Worm (Caenorhabditis elegans): ENCODE measurements around the gene Y59E9AL.36.
"Not testable (repeated sequence)": the region's sequence is repeated elsewhere in the genome, so short reads cannot be mapped to it uniquely, and the experiment has no call there.

Y59E9AL.36 gene

ce11 chrIV:5230530-5230929 lies 21.2 kb upstream of the Y59E9AL.36 start, which contains the start of gene thn-5:
Gene thn-5, plus strand, starts transcription at chrIV:5230830.
- no peak for TF ChIP-seq unc-62 (GFP tag; optimal IDR thresholded peaks at IDR 0.05)
- no peak for TF ChIP-seq fos-1 (tag; optimal IDR thresholded peaks at IDR 0.05)
- TF ChIP-seq nhr-77 (tag; optimal IDR thresholded peaks at IDR 0.05) = no peak
- TF ChIP-seq dmd-4 (tag; optimal IDR thresholded peaks at IDR 0.05) = no peak
- no peak for TF ChIP-seq sma-9 (GFP tag; optimal IDR thresholded peaks at IDR 0.05)
- TF ChIP-seq sma-9 (tag; optimal IDR thresholded peaks at IDR 0.05) = no peak
- no peak for TF ChIP-seq unc-39 (tag; optimal IDR thresholded peaks at IDR 0.05)
- no peak for TF ChIP-seq elt-1 (tag; optimal IDR thresholded peaks at IDR 0.05)
- TF ChIP-seq F13H6.1 (tag; optimal IDR thresholded peaks at IDR 0.05) = no peak
- TF ChIP-seq ceh-16 (tag; optimal IDR thresholded peaks at IDR 0.05) = no peak

- TF ChIP-seq fos-1 (tag; optimal IDR thresholded peaks at IDR 0.05) (no peak), ZK546.5 (tag; optimal IDR thresholded peaks at IDR 0.05) (no peak)
These were observed 19.3 kb upstream of the Y59E9AL.36 start, which contains the start of gene thn-6 for ce11 chrIV:5228619-5229018. Gene thn-6, plus strand, starts transcription at chrIV:5228919.

DNA sequence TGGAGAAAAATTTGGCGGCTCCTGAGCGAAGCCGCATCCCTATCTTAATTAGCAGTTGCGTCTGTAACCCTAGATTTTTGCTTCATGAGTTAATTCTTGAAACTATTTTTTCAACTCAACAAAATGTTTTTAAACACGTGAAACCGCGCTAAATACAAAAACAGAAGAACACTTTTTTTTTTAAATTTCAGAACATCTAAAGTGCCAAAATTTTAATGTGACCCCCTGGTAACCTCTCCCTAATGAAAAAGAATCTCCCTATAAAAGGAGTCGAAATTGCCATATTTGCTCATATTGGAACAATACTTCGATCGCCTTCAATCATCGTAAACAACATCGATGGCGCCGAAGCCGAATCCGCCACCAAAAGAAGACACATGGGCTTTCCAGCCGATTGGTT lies 17.3 kb upstream of the Y59E9AL.36 start, which contains the start of gene nsph-4.1:
nsph-4.1 (plus strand) TSS at position 301 of the 400 bp plus-strand sequence.
- not testable (repeated sequence) for TF ChIP-seq nhr-6, R02D3.7, gmeb-1 (tag; optimal IDR thresholded peaks at IDR 0.05)

DNA sequence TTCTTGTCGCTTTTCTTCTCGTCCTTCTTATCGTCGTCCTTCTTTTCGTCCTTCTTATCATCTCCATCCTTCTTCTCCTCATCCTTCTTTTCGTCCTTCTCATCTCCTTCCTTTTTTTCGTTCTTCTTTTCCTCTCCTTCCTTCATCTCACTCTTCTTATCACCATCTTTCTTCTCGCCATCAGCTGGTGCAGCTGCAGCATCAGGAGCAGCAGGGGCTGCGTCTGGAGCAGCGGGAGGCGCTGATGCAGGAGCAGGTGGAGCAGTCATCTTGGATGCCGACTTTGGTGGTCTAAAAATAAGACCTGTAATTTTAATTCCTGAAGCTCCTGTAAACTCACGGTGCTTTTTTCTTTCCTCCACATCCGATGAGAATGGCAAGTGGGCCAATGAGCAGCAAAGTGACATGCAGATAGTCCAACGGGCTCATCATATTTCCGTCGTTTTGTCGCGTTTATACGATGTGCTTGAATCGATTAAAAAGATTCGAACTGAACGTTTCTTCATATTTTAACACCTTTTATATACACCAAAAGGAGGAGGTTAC lies 16.1 kb upstream of the Y59E9AL.36 start, which contains the start of gene cylc-1:
cylc-1 (minus strand) TSS at position 496 of the 546 bp plus-strand sequence.
- TF ChIP-seq nhr-21, elt-3, mdl-1 (tag; optimal IDR thresholded peaks at IDR 0.05): not testable (repeated sequence)

- TF ChIP-seq mbf-1 (tag; optimal IDR thresholded peaks at IDR 0.05) (no peak), zag-1 (tag; optimal IDR thresholded peaks at IDR 0.05) (no peak), lin-13 (GFP tag; optimal IDR thresholded peaks at IDR 0.05) (no peak), lin-11 (tag; optimal IDR thresholded peaks at IDR 0.05) (no peak), nhr-77 (tag; optimal IDR thresholded peaks at IDR 0.05) (no peak), unc-62 (GFP tag; optimal IDR thresholded peaks at IDR 0.05) (no peak), sma-3 (GFP tag; optimal IDR thresholded peaks at IDR 0.05) (no peak), ceh-16 (tag; optimal IDR thresholded peaks at IDR 0.05) (no peak), elt-1 (tag; optimal IDR thresholded peaks at IDR 0.05) (no peak), ztf-11 (tag; optimal IDR thresholded peaks at IDR 0.05) (no peak), gmeb-1 (tag; optimal IDR thresholded peaks at IDR 0.05) (no peak), egl-27 (tag; optimal IDR thresholded peaks at IDR 0.05) (no peak), lin-39 (tag; optimal IDR thresholded peaks at IDR 0.05) (no peak), ZK546.5 (tag; optimal IDR thresholded peaks at IDR 0.05) (no peak), nhr-129 (tag; optimal IDR thresholded peaks at IDR 0.05) (no peak), mab-5 (tag; optimal IDR thresholded peaks at IDR 0.05) (no peak), skn-1 (tag; optimal IDR thresholded peaks at IDR 0.05) (no peak), alr-1 (tag; optimal IDR thresholded peaks at IDR 0.05) (no peak), mdl-1 (tag; optimal IDR thresholded peaks at IDR 0.05) (no peak), R02D3.7 (tag; optimal IDR thresholded peaks at IDR 0.05) (no peak)
These were observed 15.0 kb upstream of the Y59E9AL.36 start, which contains the start of gene Y59E9AL.8 for ce11 chrIV:5224238-5224637. Gene Y59E9AL.8, minus strand, starts transcription at chrIV:5224338.

- no peak for TF ChIP-seq peb-1 (tag; optimal IDR thresholded peaks at IDR 0.05)
- TF ChIP-seq elt-1 (tag; optimal IDR thresholded peaks at IDR 0.05) = no peak
- TF ChIP-seq ama-1 (optimal IDR thresholded peaks at IDR 0.05) = no peak
- TF ChIP-seq mdl-1 (tag; optimal IDR thresholded peaks at IDR 0.05) = no peak
- TF ChIP-seq nhr-25 (tag; optimal IDR thresholded peaks at IDR 0.05) = no peak
- TF ChIP-seq sma-3 (GFP tag; optimal IDR thresholded peaks at IDR 0.05) = no peak
- no peak for TF ChIP-seq nhr-12 (tag; optimal IDR thresholded peaks at IDR 0.05)
- no peak for TF ChIP-seq unc-55 (GFP tag; optimal IDR thresholded peaks at IDR 0.05)
- no peak for TF ChIP-seq alr-1 (tag; optimal IDR thresholded peaks at IDR 0.05)
- TF ChIP-seq lin-39 (tag; optimal IDR thresholded peaks at IDR 0.05) = no peak
- TF ChIP-seq nhr-6 (tag; optimal IDR thresholded peaks at IDR 0.05) = no peak
- no peak for TF ChIP-seq ceh-82 (tag; optimal IDR thresholded peaks at IDR 0.05)
- no peak for TF ChIP-seq Y55F3AM.14 (GFP tag; optimal IDR thresholded peaks at IDR 0.05)
These were observed 12.4 kb upstream of the Y59E9AL.36 start for ce11 chrIV:5221721-5222120.
